Fruit fly (Drosophila melanogaster): ENCODE data around the gene CG42537.

The CG42537 gene

dm6 chr3R:6423984-6424602, 46.5 kb downstream of the CG42537 start (continued):
- TF ChIP-seq org-1 (GFP tag; optimal IDR thresholded peaks at IDR 0.05) (peak; percentile 93), CG4424 (GFP tag; optimal IDR thresholded peaks at IDR 0.05) (peak; percentile 93), CG17829 (tag; optimal IDR thresholded peaks at IDR 0.05) (peak; percentile 93), seq (GFP tag; IDR thresholded peaks at IDR 0.05) (peak; percentile 93), dmrt11E (tag; optimal IDR thresholded peaks at IDR 0.05) (peak; percentile 91), CG6854 (GFP tag; optimal IDR thresholded peaks at IDR 0.05) (peak; percentile 88), schlank (tag; optimal IDR thresholded peaks at IDR 0.05) (peak; percentile 89), CG11247 (GFP tag; IDR thresholded peaks at IDR 0.05) (peak; percentile 86), row (GFP tag; IDR thresholded peaks at IDR 0.05) (peak; percentile 97), scrt (GFP tag; optimal IDR thresholded peaks at IDR 0.05) (peak; percentile 86), Drgx (GFP tag; IDR thresholded peaks at IDR 0.05) (peak; percentile 94), CG4730 (GFP tag; IDR thresholded peaks at IDR 0.05) (peak; percentile 85), Poxn (GFP tag; IDR thresholded peaks at IDR 0.05) (peak; percentile 71), btn (GFP tag; optimal IDR thresholded peaks at IDR 0.05) (peak; percentile 76), CG14441 (GFP tag; IDR thresholded peaks at IDR 0.05) (peak; percentile 87), shn (GFP tag; optimal IDR thresholded peaks at IDR 0.05) (peak; percentile 85), CG15696 (tag; optimal IDR thresholded peaks at IDR 0.05) (peak; percentile 81), crol (GFP tag; IDR thresholded peaks at IDR 0.05) (0 out of 2 replicates have a peak, but pooled peaks have one; percentile 7), zen (tag; optimal IDR thresholded peaks at IDR 0.05) (peak; percentile 89), CG4707 (GFP tag; optimal IDR thresholded peaks at IDR 0.05) (peak; percentile 87), CG9876 (GFP tag; optimal IDR thresholded peaks at IDR 0.05) (peak; percentile 82), CG43689 (GFP tag; IDR thresholded peaks at IDR 0.05) (peak; percentile 65; the same call in 1 of the 2 replicates), vfl (GFP tag; optimal IDR thresholded peaks at IDR 0.05) (peak; percentile 90), yki (optimal IDR thresholded peaks at IDR 0.05) (no peak), fru (optimal IDR thresholded peaks at IDR 0.05) (no peak), CG2712 (tag; optimal IDR thresholded peaks at IDR 0.05) (peak; percentile 93), zfh2 (GFP tag; optimal IDR thresholded peaks at IDR 0.05) (peak; percentile 93), CG5245 (GFP tag; optimal IDR thresholded peaks at IDR 0.05) (peak; percentile 87), CG7271 (tag; optimal IDR thresholded peaks at IDR 0.05) (peak; percentile 51), CG5180 (GFP tag; optimal IDR thresholded peaks at IDR 0.05) (peak; percentile 70), CG11504 (tag; optimal IDR thresholded peaks at IDR 0.05) (peak; percentile 89), CG6791 (GFP tag; IDR thresholded peaks at IDR 0.05; ENCODE audit: partially characterized antibody) (no peak), nerfin-2 (GFP tag; IDR thresholded peaks at IDR 0.05; ENCODE audit: partially characterized antibody) (no peak), Awh (GFP tag; IDR thresholded peaks at IDR 0.05) (peak; percentile 90), z (GFP tag; IDR thresholded peaks at IDR 0.05) (peak; percentile 68; the same call in 2 of the 3 replicates), maf-S (GFP tag; optimal IDR thresholded peaks at IDR 0.05) (peak; percentile 86), dpn (GFP tag; optimal IDR thresholded peaks at IDR 0.05) (peak; percentile 90 to 96), CG10543 (GFP tag; optimal IDR thresholded peaks at IDR 0.05) (peak; percentile 87), Sox102F (GFP tag; optimal IDR thresholded peaks at IDR 0.05) (peak; percentile 93), CG1529 (GFP tag; optimal IDR thresholded peaks at IDR 0.05) (peak; percentile 85), CG6175 (GFP tag; IDR thresholded peaks at IDR 0.05) (peak; percentile 68; the same call in 1 of the 3 replicates), CG30403 (GFP tag; optimal IDR thresholded peaks at IDR 0.05) (peak; percentile 94), GATAe (GFP tag; conservative IDR thresholded peaks at IDR 0.05) (peak; percentile 34; the same call in 1 of the 2 replicates), Rfx (GFP tag; IDR thresholded peaks at IDR 0.05) (peak; percentile 93), CG11085 (GFP tag; IDR thresholded peaks at IDR 0.05) (peak; percentile 65; the same call in 1 of the 2 replicates), Ets97D (GFP tag; optimal IDR thresholded peaks at IDR 0.05) (peak; percentile 72), Stat92E (GFP tag; optimal IDR thresholded peaks at IDR 0.05) (peak in 1 of 3 experiments; percentile 87), klu (GFP tag; IDR thresholded peaks at IDR 0.05) (peak; percentile 77), psq (GFP tag; optimal IDR thresholded peaks at IDR 0.05) (peak; percentile 41), ranshi (GFP tag; IDR thresholded peaks at IDR 0.05) (peak; percentile 90), Taf1 (GFP tag; IDR thresholded peaks at IDR 0.05) (peak; percentile 76)

Measured in whole organism, embryonic.